Fruit fly (Drosophila melanogaster) S2 (cell line): ENCODE data around the gene CG10834.

Experiments used
- CG8478 ChIP-seq: fragments of >200 bp; optimal IDR thresholded peaks from 2 replicates; lab custom pipeline; 2018
- CTCF ChIP-seq, 2 experiments: fragments of >200 bp; optimal IDR thresholded peaks; 2 replicates each; lab custom pipeline; 2018

The CG10834 gene

dm6 chr2L:22121651-22122165 is 14.6 kb upstream of the CG10834 start:
- no peak for TF ChIP-seq CTCF (optimal IDR thresholded peaks at IDR 0.05; lab: Kevin White, UChicago)

- TF ChIP-seq CG8478: no peak
- no peak for TF ChIP-seq CTCF (optimal IDR thresholded peaks at IDR 0.05; lab: Kevin White, UChicago)
These were observed 13.8 kb upstream of the CG10834 start, which contains the start of gene CG3651 for dm6 chr2L:22120871-22121388. TSS of gene CG3651 (plus strand) at chr2L:22121338.

- no peak for TF ChIP-seq CG8478
- TF ChIP-seq CTCF (optimal IDR thresholded peaks at IDR 0.05; lab: Kevin White, UChicago): no peak
These were observed 1.6 kb upstream of the CG10834 start, which contains the start of gene CG6675 for dm6 chr2L:22108664-22109063. TSS of gene CG6675 (plus strand) at chr2L:22108964.

- TF ChIP-seq CG8478: no peak
- TF ChIP-seq CTCF (optimal IDR thresholded peaks at IDR 0.05; lab: Kevin White, UChicago): no peak
These were observed 1.7 kb downstream of the CG10834 start, which contains the start of gene CG15219 for dm6 chr2L:22105412-22105811. TSS of gene CG15219 (minus strand) at chr2L:22105512.

dm6 chr2L:22104301-22104700 is 2.8 kb downstream of the CG10834 start, which contains the start of gene tplus3b:
TSS of gene tplus3b (minus strand) at chr2L:22104401.
- TF ChIP-seq CTCF (optimal IDR thresholded peaks at IDR 0.05; lab: Kevin White, UChicago): no peak

dm6 chr2L:22079332-22079731 is 27.8 kb downstream of the CG10834 start, which contains the start of gene ttm3:
TSS of gene ttm3 (plus strand) at chr2L:22079632.
- TF ChIP-seq CTCF (optimal IDR thresholded peaks at IDR 0.05; lab: Kevin White, UChicago) (no peak), CG8478 (no peak)

- TF ChIP-seq CG8478: no peak
- TF ChIP-seq CTCF (optimal IDR thresholded peaks at IDR 0.05; lab: Kevin White, UChicago): no peak
These were observed 36.3 kb downstream of the CG10834 start, which contains the start of gene tplus3a for dm6 chr2L:22070844-22071243. TSS of gene tplus3a (plus strand) at chr2L:22071144.

- no peak for TF ChIP-seq CTCF (optimal IDR thresholded peaks at IDR 0.05; lab: Kevin White, UChicago)
- no peak for TF ChIP-seq CG8478
These were observed 41.9 kb downstream of the CG10834 start, which contains the start of gene CG42597 for dm6 chr2L:22065243-22065642. TSS of gene CG42597 (minus strand) at chr2L:22065343.

dm6 chr2L:22059852-22060251 is 47.3 kb downstream of the CG10834 start:
- no peak for TF ChIP-seq CTCF (optimal IDR thresholded peaks at IDR 0.05; lab: Kevin White, UChicago)
- TF ChIP-seq CG8478: no peak
